Fruit fly (Drosophila melanogaster) whole organism, prepupa: Measurements from ENCODE around the gene dao.

ENCODE experiments used
- Blimp-1 ChIP-seq: fragments of 200-800 bp; sonication (Bioruptor generic); optimal IDR thresholded peaks from 3 replicates; lab custom pipeline; 2017; ENCODE audit warnings: missing biosample characterization, missing genetic modification characterization, mild to moderate bottlenecking, moderate library complexity, missing genetic modification reagents
- CG10631 ChIP-seq: fragments of 200-800 bp; sonication (Bioruptor generic); optimal IDR thresholded peaks from 2 replicates; lab custom pipeline; 2016; ENCODE audit warnings: missing biosample characterization, missing genetic modification characterization
- CG10669 ChIP-seq: fragments of 200-800 bp; sonication (Bioruptor generic); optimal IDR thresholded peaks from 3 replicates; lab custom pipeline; 2018; ENCODE audit warnings: missing biosample characterization, mild to moderate bottlenecking, missing genetic modification characterization, moderate library complexity
- CG11294 ChIP-seq: fragments of 200-800 bp; sonication (Bioruptor generic); IDR thresholded peaks from 2 replicates; pipeline ENCODE4 v1.3.6; 2022; ENCODE audit warnings: missing biosample characterization, missing genetic modification characterization
- CG11902 ChIP-seq: fragments of 200-800 bp; sonication (Bioruptor generic); optimal IDR thresholded peaks from 3 replicates; lab custom pipeline; 2016; ENCODE audit warnings: missing biosample characterization, missing genetic modification characterization
- CG15336 ChIP-seq: fragments of 200-800 bp; sonication (Bioruptor generic); IDR thresholded peaks from 2 replicates; pipeline ENCODE4 v1.3.6; 2022; ENCODE audit warnings: missing biosample characterization, missing genetic modification characterization
- CG1621 ChIP-seq: fragments of 200-800 bp; sonication (Bioruptor generic); optimal IDR thresholded peaks from 3 replicates; lab custom pipeline; 2018; ENCODE audit warnings: missing biosample characterization, mild to moderate bottlenecking, missing genetic modification characterization
- CG16779 ChIP-seq: fragments of 200-800 bp; sonication (Bioruptor generic); optimal IDR thresholded peaks from 3 replicates; lab custom pipeline; 2017; ENCODE audit warnings: missing biosample characterization, mild to moderate bottlenecking, missing genetic modification characterization
- CG3032 ChIP-seq: fragments of 200-800 bp; optimal IDR thresholded peaks from 2 replicates; lab custom pipeline; 2019; ENCODE audit warnings: missing biosample characterization, mild to moderate bottlenecking, missing genetic modification characterization, moderate library complexity
- CG34406 ChIP-seq: fragments of 200-800 bp; sonication (Bioruptor generic); optimal IDR thresholded peaks from 3 replicates; lab custom pipeline; 2016; ENCODE audit warnings: missing biosample characterization, missing genetic modification characterization
- CG3919 ChIP-seq: fragments of 200-800 bp; sonication (Bioruptor generic); optimal IDR thresholded peaks from 3 replicates; lab custom pipeline; 2016; ENCODE audit warnings: missing biosample characterization, missing genetic modification characterization
- CG6163 ChIP-seq: fragments of 200-800 bp; sonication (Bioruptor generic); IDR thresholded peaks from 3 replicates; pipeline ENCODE4 v1.3.6; 2022; ENCODE audit warnings: missing biosample characterization, missing genetic modification characterization
- CG6276 ChIP-seq: fragments of 200-800 bp; sonication (Bioruptor generic); optimal IDR thresholded peaks from 2 replicates; lab custom pipeline; 2017; ENCODE audit warnings: missing biosample characterization, mild to moderate bottlenecking, missing genetic modification characterization
- CG6792 ChIP-seq: fragments of 200-800 bp; sonication (Bioruptor generic); optimal IDR thresholded peaks from 3 replicates; lab custom pipeline; 2016; ENCODE audit warnings: missing biosample characterization, missing genetic modification characterization
- CG6808 ChIP-seq: fragments of 200-800 bp; sonication (Bioruptor generic); optimal IDR thresholded peaks from 3 replicates; lab custom pipeline; 2017; ENCODE audit warnings: missing biosample characterization, missing genetic modification characterization, mild to moderate bottlenecking, moderate library complexity, missing genetic modification reagents
- CG6854 ChIP-seq: fragments of 200-800 bp; sonication (Bioruptor generic); optimal IDR thresholded peaks from 2 replicates; lab custom pipeline; 2017; ENCODE audit warnings: missing biosample characterization, mild to moderate bottlenecking, missing genetic modification characterization
- CG7368 ChIP-seq: fragments of 200-800 bp; sonication (Bioruptor generic); optimal IDR thresholded peaks from 3 replicates; lab custom pipeline; 2016; ENCODE audit warnings: missing biosample characterization, missing genetic modification characterization
- CG8119 ChIP-seq: fragments of 200-800 bp; sonication (Bioruptor generic); IDR thresholded peaks from 3 replicates; pipeline ENCODE4 v1.3.6; 2022; ENCODE audit warnings: missing biosample characterization, missing genetic modification characterization
- CG8319 ChIP-seq: fragments of 200-800 bp; sonication (Bioruptor generic); optimal IDR thresholded peaks from 3 replicates; lab custom pipeline; 2016; ENCODE audit warnings: missing biosample characterization, missing genetic modification characterization
- CG9139 ChIP-seq: fragments of 200-800 bp; sonication (Bioruptor generic); optimal IDR thresholded peaks from 3 replicates; lab custom pipeline; 2017; ENCODE audit warnings: missing biosample characterization, mild to moderate bottlenecking, missing genetic modification characterization
- Eip75B ChIP-seq: fragments of 200-800 bp; sonication (Bioruptor generic); optimal IDR thresholded peaks from 3 replicates; lab custom pipeline; 2016; ENCODE audit warnings: missing biosample characterization, missing genetic modification characterization
- Eip78C ChIP-seq: fragments of 200-800 bp; sonication (Bioruptor generic); peaks from one replicate; lab custom pipeline; 2016; ENCODE audit warnings: missing biosample characterization, missing genetic modification characterization
- Eip93F ChIP-seq: fragments of 200-800 bp; sonication (Bioruptor generic); optimal IDR thresholded peaks from 2 replicates; lab custom pipeline; 2016; ENCODE audit warnings: missing biosample characterization, mild to moderate bottlenecking, missing genetic modification characterization
- Ets96B ChIP-seq: fragments of 200-800 bp; optimal IDR thresholded peaks from 2 replicates; lab custom pipeline; 2019; ENCODE audit warnings: missing biosample characterization, mild to moderate bottlenecking, missing genetic modification characterization, moderate library complexity
- Gug ChIP-seq: fragments of 200-800 bp; sonication (Bioruptor generic); IDR thresholded peaks from 2 replicates; pipeline ENCODE4 v1.3.6; 2022; ENCODE audit warnings: missing biosample characterization, missing genetic modification characterization
- Hr38 ChIP-seq: sonication (Bioruptor generic); optimal IDR thresholded peaks from 2 replicates; lab custom pipeline; 2016; ENCODE audit warnings: missing biosample characterization, missing genetic modification characterization
- Hr39 ChIP-seq: fragments of 200-800 bp; sonication (Bioruptor generic); optimal IDR thresholded peaks from 2 replicates; lab custom pipeline; 2016; ENCODE audit warnings: missing biosample characterization, missing genetic modification characterization
- Hr4 ChIP-seq: fragments of 200-800 bp; sonication (Bioruptor generic); optimal IDR thresholded peaks from 3 replicates; lab custom pipeline; 2016; ENCODE audit warnings: missing biosample characterization, missing genetic modification characterization
- Lpt ChIP-seq: fragments of 200-800 bp; sonication (Bioruptor generic); optimal IDR thresholded peaks from 3 replicates; lab custom pipeline; 2016; ENCODE audit warnings: missing biosample characterization, missing genetic modification characterization
- Met ChIP-seq: fragments of 200-800 bp; sonication (Bioruptor generic); optimal IDR thresholded peaks from 3 replicates; lab custom pipeline; 2016; ENCODE audit warnings: missing biosample characterization, missing genetic modification characterization
- Sox102F ChIP-seq: fragments of 200-800 bp; sonication (Bioruptor generic); optimal IDR thresholded peaks from 2 replicates; lab custom pipeline; 2016; ENCODE audit warnings: missing biosample characterization, mild to moderate bottlenecking, missing genetic modification characterization
- Sox14 ChIP-seq: fragments of 200-800 bp; sonication (Bioruptor generic); optimal IDR thresholded peaks from 3 replicates; lab custom pipeline; 2016; ENCODE audit warnings: missing biosample characterization, missing genetic modification characterization
- Sox15 ChIP-seq: fragments of 200-800 bp; sonication (Bioruptor generic); optimal IDR thresholded peaks from 3 replicates; lab custom pipeline; 2016; ENCODE audit warnings: missing biosample characterization, missing genetic modification characterization
- acj6 ChIP-seq: fragments of 200-800 bp; sonication (Bioruptor generic); optimal IDR thresholded peaks from 3 replicates; lab custom pipeline; 2016; ENCODE audit warnings: missing biosample characterization, missing genetic modification characterization
- cyc ChIP-seq: fragments of 200-800 bp; sonication (Bioruptor generic); optimal IDR thresholded peaks from 3 replicates; lab custom pipeline; 2016; ENCODE audit warnings: missing biosample characterization, missing genetic modification characterization
- dac ChIP-seq: fragments of 200-800 bp; sonication (Bioruptor generic); optimal IDR thresholded peaks from 2 replicates; lab custom pipeline; 2017; ENCODE audit warnings: missing biosample characterization, mild to moderate bottlenecking, missing genetic modification characterization
- esn ChIP-seq: fragments of 200-800 bp; sonication (Bioruptor generic); optimal IDR thresholded peaks from 2 replicates; lab custom pipeline; 2016; ENCODE audit warnings: missing biosample characterization, mild to moderate bottlenecking, missing genetic modification characterization, moderate library complexity
- fkh ChIP-seq: fragments of 200-800 bp; sonication (Bioruptor generic); optimal IDR thresholded peaks from 3 replicates; lab custom pipeline; 2017; ENCODE audit warnings: missing biosample characterization, mild to moderate bottlenecking, missing genetic modification characterization, moderate library complexity
- lz ChIP-seq: fragments of 200-800 bp; sonication (Bioruptor generic); optimal IDR thresholded peaks from 3 replicates; lab custom pipeline; 2016; ENCODE audit warnings: missing biosample characterization, missing genetic modification characterization
- net ChIP-seq: fragments of 200-800 bp; sonication (Bioruptor generic); optimal IDR thresholded peaks from 3 replicates; lab custom pipeline; 2016; ENCODE audit warnings: missing biosample characterization, missing genetic modification characterization
- pdm3 ChIP-seq: fragments of 200-800 bp; sonication (Bioruptor generic); optimal IDR thresholded peaks from 3 replicates; lab custom pipeline; 2016; ENCODE audit warnings: missing biosample characterization, missing genetic modification characterization
- salr ChIP-seq, 2 experiments: fragments of 200-800 bp; sonication (Bioruptor generic); optimal IDR thresholded peaks; 3 replicates each; lab custom pipeline; 2016 to 2018; ENCODE audit warnings: missing biosample characterization in 2 of 2, missing genetic modification characterization in 2 of 2, mild to moderate bottlenecking in 1 of 2
- spab ChIP-seq: fragments of 200-800 bp; sonication (Bioruptor generic); optimal IDR thresholded peaks from 2 replicates; lab custom pipeline; 2017; ENCODE audit warnings: missing biosample characterization, mild to moderate bottlenecking, missing genetic modification characterization, missing genetic modification reagents
- ss ChIP-seq, 2 experiments: fragments of 200-800 bp; sonication (Bioruptor generic); optimal IDR thresholded peaks; 2 replicates in 1 of 2; 3 replicates in 1 of 2; lab custom pipeline; 2017 to 2018; ENCODE audit warnings: mild to moderate bottlenecking in 2 of 2, missing biosample characterization in 2 of 2, missing genetic modification characterization in 2 of 2, moderate library complexity in 1 of 2
- svp ChIP-seq: fragments of 200-800 bp; sonication (Bioruptor generic); peaks from one replicate; lab custom pipeline; 2016; ENCODE audit warnings: missing biosample characterization, missing genetic modification characterization
- topi ChIP-seq: fragments of 200-800 bp; sonication (Bioruptor generic); optimal IDR thresholded peaks from 3 replicates; lab custom pipeline; 2016; ENCODE audit warnings: missing biosample characterization, missing genetic modification characterization

dao gene

DNA sequence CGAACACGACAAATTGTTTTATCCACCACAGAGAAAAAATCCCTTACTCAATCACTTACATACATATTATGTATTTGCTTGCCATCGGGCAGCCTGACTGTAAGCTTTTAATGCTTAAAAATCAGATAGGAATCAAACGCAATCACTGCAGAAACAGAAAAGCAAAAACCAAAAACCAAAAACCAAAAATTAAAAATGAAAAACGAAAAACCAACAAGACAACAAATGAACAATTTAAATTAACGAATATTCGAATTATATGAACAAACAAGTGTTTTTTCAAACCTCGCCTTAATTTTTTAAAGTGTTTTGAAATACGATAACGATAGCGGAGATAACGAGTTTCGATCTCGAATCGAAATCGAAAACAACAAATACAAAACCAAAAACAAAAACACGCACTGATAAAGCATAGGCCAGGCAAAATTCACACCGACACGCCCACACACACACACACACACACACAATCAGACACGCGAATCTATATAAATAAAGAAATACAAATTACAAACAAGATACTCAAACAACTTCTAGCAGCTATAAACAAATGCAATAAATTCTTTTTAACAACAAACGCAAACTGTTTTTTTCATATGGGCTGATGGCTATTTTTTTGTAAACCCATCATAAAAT is 5.7 kb downstream of the dao start (continued):
- TF ChIP-seq CG16779 (no peak), Eip93F (GFP tag; lab: Kevin White, UChicago) (no peak), CG6276 (GFP tag; lab: Kevin White, UChicago) (no peak), Blimp-1 (GFP tag; lab: Kevin White, UChicago) (no peak), CG8119 (GFP tag; lab: Robert Waterston, UW) (peak; percentile 63), acj6 (GFP tag; lab: Kevin White, UChicago) (peak; percentile 48), CG1621 (tag; lab: Kevin White, UChicago) (peak; percentile 19), Hr4 (GFP tag; lab: Kevin White, UChicago) (no peak), Eip78C (GFP tag; lab: Kevin White, UChicago) (peak; percentile 83), Sox102F (GFP tag; lab: Kevin White, UChicago) (no peak), CG34406 (GFP tag; lab: Kevin White, UChicago) (peak; percentile 48), Sox14 (GFP tag; lab: Kevin White, UChicago) (no peak), topi (GFP tag; lab: Kevin White, UChicago) (no peak), Eip75B (GFP tag; lab: Kevin White, UChicago) (no peak), CG15336 (GFP tag; lab: Robert Waterston, UW) (peak; percentile 47; the same call in 1 of the 2 replicates), Met (no peak), dac (GFP tag; lab: Kevin White, UChicago) (no peak), esn (GFP tag; lab: Kevin White, UChicago) (peak; percentile 64), Hr39 (GFP tag; lab: Kevin White, UChicago) (no peak), CG10669 (GFP tag; lab: Kevin White, UChicago) (peak; percentile 57), salr (GFP tag; optimal IDR thresholded peaks at IDR 0.05; lab: Kevin White, UChicago) (no peak), net (GFP tag; lab: Kevin White, UChicago) (peak; percentile 29)

dm6 chr2L:15256249-15256648 is 7.6 kb downstream of the dao start, which contains the start of the genes PolD3 and Uxt:
TSS of gene PolD3 (minus strand) at chr2L:15256304.
TSS of gene Uxt (plus strand) at chr2L:15256581.
- peak; percentile 80 for TF ChIP-seq fkh (GFP tag; lab: Kevin White, UChicago)
- no peak for TF ChIP-seq Ets96B

dm6 chr2L:15264483-15264987 is 15.9 kb downstream of the dao start, which contains the start of gene yuri:
TSS of gene yuri (minus strand) at chr2L:15264692.
- peak; percentile 87 to 90 for TF ChIP-seq ss (GFP tag; optimal IDR thresholded peaks at IDR 0.05; lab: Kevin White, UChicago)
- TF ChIP-seq Hr39 (GFP tag; lab: Kevin White, UChicago): no peak
- TF ChIP-seq CG3032 (tag; lab: Kevin White, UChicago): peak; percentile 61
- peak; percentile 36 for TF ChIP-seq CG6792 (GFP tag; lab: Kevin White, UChicago)
- TF ChIP-seq CG6276 (GFP tag; lab: Kevin White, UChicago): peak; percentile 69
- TF ChIP-seq CG6163 (GFP tag; lab: Robert Waterston, UW): peak; percentile 87
- TF ChIP-seq CG3919: peak; percentile 60
- TF ChIP-seq CG6808 (GFP tag; lab: Kevin White, UChicago): peak; percentile 76
- TF ChIP-seq svp: peak; percentile 79
- TF ChIP-seq pdm3: no peak
- peak; percentile 88 for TF ChIP-seq CG16779
- peak; percentile 89 for TF ChIP-seq CG9139
- TF ChIP-seq CG10669 (GFP tag; lab: Kevin White, UChicago): peak; percentile 53
- TF ChIP-seq Eip78C (GFP tag; lab: Kevin White, UChicago): peak; percentile 87
- TF ChIP-seq acj6 (GFP tag; lab: Kevin White, UChicago): no peak
- TF ChIP-seq CG34406 (GFP tag; lab: Kevin White, UChicago): peak; percentile 40
- TF ChIP-seq spab: peak; percentile 71
- no peak for TF ChIP-seq Sox15
- no peak for TF ChIP-seq lz (GFP tag; lab: Kevin White, UChicago)
- TF ChIP-seq Hr38: no peak
- no peak for TF ChIP-seq CG10631 (GFP tag; lab: Kevin White, UChicago)
- TF ChIP-seq Lpt: peak; percentile 67
- TF ChIP-seq CG7368 (GFP tag; lab: Kevin White, UChicago): no peak
- TF ChIP-seq CG11294 (GFP tag; lab: Robert Waterston, UW): no peak
- peak; percentile 56 for TF ChIP-seq Sox102F (GFP tag; lab: Kevin White, UChicago)
- TF ChIP-seq CG11902 (GFP tag; lab: Kevin White, UChicago): no peak
- TF ChIP-seq CG6854: peak; percentile 79
- peak; percentile 9 for TF ChIP-seq Blimp-1 (GFP tag; lab: Kevin White, UChicago)
- no peak for TF ChIP-seq cyc (GFP tag; lab: Kevin White, UChicago)
- TF ChIP-seq Met: no peak
- no peak for TF ChIP-seq CG8319 (GFP tag; lab: Kevin White, UChicago)
- TF ChIP-seq Gug (GFP tag; lab: Robert Waterston, UW): peak; percentile 51; the same call in 1 of the 2 replicates
